Worm (Caenorhabditis elegans) whole organism, mixed stage, embryonic: ENCODE results near the gene B0281.5.

Source experiments
- elt-1 ChIP-seq: sonication (generic microtip); optimal IDR thresholded peaks from 2 replicates; lab custom pipeline; 2017; ENCODE audit warnings: missing genetic modification characterization, mild to moderate bottlenecking, missing compliant biosample characterization, antibody characterized with exemption, moderate library complexity, borderline replicate concordance; ENCODE audit not compliant: insufficient read depth
- flh-1 ChIP-seq: fragments of 200-800 bp; sonication (Bioruptor generic); optimal IDR thresholded peaks from 2 replicates; lab custom pipeline; 2018; ENCODE audit warnings: mild to moderate bottlenecking, missing genetic modification characterization, moderate library complexity, missing compliant biosample characterization
- mep-1 ChIP-seq: fragments of 150-350 bp; optimal IDR thresholded peaks from 2 replicates; lab custom pipeline; 2017; ENCODE audit warnings: missing biosample characterization, missing genetic modification reagents, missing genetic modification characterization, inconsistent platforms
- nhr-237 ChIP-seq: fragments of 150-350 bp; optimal IDR thresholded peaks from 2 replicates; lab custom pipeline; 2014; ENCODE audit warnings: missing biosample characterization, missing genetic modification characterization
- nhr-28 ChIP-seq: fragments of 150-350 bp; optimal IDR thresholded peaks from 2 replicates; lab custom pipeline; 2014; ENCODE audit warnings: missing biosample characterization, missing genetic modification characterization
- nhr-76 ChIP-seq: sonication (generic microtip); optimal IDR thresholded peaks from 2 replicates; lab custom pipeline; 2017; ENCODE audit warnings: missing biosample characterization, missing genetic modification characterization
- zip-8 ChIP-seq: fragments of 150-350 bp; optimal IDR thresholded peaks from 2 replicates; lab custom pipeline; 2014; ENCODE audit warnings: missing biosample characterization, missing genetic modification characterization

- no peak for TF ChIP-seq zip-8
- no peak for TF ChIP-seq mep-1 (tag; lab: Kevin White, UChicago)
- no peak for TF ChIP-seq elt-1 (tag; lab: Kevin White, UChicago)
- no peak for TF ChIP-seq nhr-237
- TF ChIP-seq nhr-76 (tag; lab: Kevin White, UChicago) = no peak
- no peak for TF ChIP-seq nhr-28 (tag; lab: Kevin White, UChicago)
- no peak for TF ChIP-seq flh-1
Observed at ce11 chrII:2336177-2336576, 35.4 kb upstream of the B0281.5 start.
